Worm (Caenorhabditis elegans) whole organism, young adult: ENCODE measurements around the gene gly-6.
"Not testable (repeated sequence)": the region's sequence is repeated elsewhere in the genome, so short reads cannot be mapped to it uniquely, and the experiment has no call there.

Experiments
- B0035.1 ChIP-seq: sonication (generic microtip); optimal IDR thresholded peaks from 2 replicates; lab custom pipeline; 2016; ENCODE audit warnings: missing genetic modification characterization, mild to moderate bottlenecking, missing compliant biosample characterization, missing genotype, missing genetic modification reagents
- C06A6.2 ChIP-seq: fragments of 200-800 bp; sonication (Bioruptor generic); conservative IDR thresholded peaks from 2 replicates; pipeline ENCODE4 v1.3.6; 2022; ENCODE audit warnings: missing genetic modification characterization, missing compliant biosample characterization
- D2030.7 ChIP-seq: fragments of 200-800 bp; sonication (Bioruptor generic); IDR thresholded peaks from 2 replicates; pipeline ENCODE4 v1.3.6; 2022; ENCODE audit warnings: missing genetic modification reagents, missing genetic modification characterization, missing compliant biosample characterization
- F33H1.4 ChIP-seq: fragments of 200-800 bp; sonication (Bioruptor generic); IDR thresholded peaks from 2 replicates; pipeline ENCODE4 v1.3.6; 2022; ENCODE audit warnings: missing genetic modification reagents, missing genetic modification characterization, missing compliant biosample characterization
- K12H6.12 ChIP-seq: fragments of 200-800 bp; sonication (Bioruptor generic); optimal IDR thresholded peaks from 2 replicates; lab custom pipeline; 2018; ENCODE audit warnings: mild to moderate bottlenecking, missing genetic modification characterization, missing compliant biosample characterization
- Y53G8AR.9 ChIP-seq: fragments of 200-800 bp; sonication (Bioruptor generic); conservative IDR thresholded peaks from 2 replicates; pipeline ENCODE4 v1.3.6; 2022; ENCODE audit warnings: missing genetic modification reagents, missing genetic modification characterization, missing compliant biosample characterization
- Y56A3A.18 ChIP-seq: fragments of 200-800 bp; sonication (Bioruptor generic); IDR thresholded peaks from 2 replicates; pipeline ENCODE4 v1.3.6; 2022; ENCODE audit warnings: missing genetic modification reagents, missing genetic modification characterization, missing compliant biosample characterization
- ZK185.1 ChIP-seq: sonication (generic microtip); optimal IDR thresholded peaks from 2 replicates; lab custom pipeline; 2016; ENCODE audit warnings: mild to moderate bottlenecking, missing genetic modification characterization, missing compliant biosample characterization; ENCODE audit not compliant: poor library complexity, severe bottlenecking
- ama-1 ChIP-seq, 3 experiments: fragments of 150-350 bp in 1 of 3; sonication (generic microtip) in 2 of 3; optimal IDR thresholded peaks; 2 replicates each; lab custom pipeline; 2014 to 2018; ENCODE audit warnings: missing biosample characterization in 2 of 3, missing genetic modification characterization in 2 of 3, missing genetic modification reagents in 2 of 3
- attf-5 ChIP-seq: fragments of 200-800 bp; sonication (Bioruptor generic); optimal IDR thresholded peaks from 2 replicates; lab custom pipeline; 2018; ENCODE audit warnings: mild to moderate bottlenecking, missing genetic modification characterization, missing compliant biosample characterization
- cebp-1 ChIP-seq, 2 experiments: fragments of 200-800 bp in 1 of 2; sonication (Bioruptor generic) in 1 of 2; sonication (generic microtip) in 1 of 2; IDR thresholded peaks in 1 of 2; optimal IDR thresholded peaks in 1 of 2; 2 replicates each; pipeline versions ENCODE4 v1.3.6 to Lab custom; 2017 to 2022; ENCODE audit warnings: missing compliant biosample characterization in 2 of 2, missing genetic modification characterization in 2 of 2, mild to moderate bottlenecking in 1 of 2, missing genetic modification reagents in 1 of 2, moderate library complexity in 1 of 2
- ceh-40 ChIP-seq: fragments of 200-800 bp; sonication (Bioruptor generic); IDR thresholded peaks from 2 replicates; pipeline ENCODE4 v1.3.6; 2022; ENCODE audit warnings: missing genetic modification characterization, missing compliant biosample characterization
- ceh-58 ChIP-seq: fragments of 200-800 bp; sonication (Bioruptor generic); IDR thresholded peaks from 2 replicates; pipeline ENCODE4 v1.3.6; 2022; ENCODE audit warnings: missing genetic modification characterization, missing compliant biosample characterization
- chd-7 ChIP-seq: sonication (generic microtip); optimal IDR thresholded peaks from 2 replicates; lab custom pipeline; 2016; ENCODE audit warnings: mild to moderate bottlenecking, missing genetic modification characterization, moderate library complexity, missing compliant biosample characterization
- dox-1 ChIP-seq: fragments of 200-800 bp; sonication (Bioruptor generic); IDR thresholded peaks from 2 replicates; pipeline ENCODE4 v1.3.6; 2022; ENCODE audit warnings: missing genetic modification reagents, missing genetic modification characterization, missing compliant biosample characterization
- egrh-3 ChIP-seq: fragments of 200-800 bp; sonication (Bioruptor generic); IDR thresholded peaks from 2 replicates; pipeline ENCODE4 v1.3.6; 2022; ENCODE audit warnings: missing genetic modification reagents, missing genetic modification characterization, missing compliant biosample characterization
- ekl-4 ChIP-seq: fragments of 200-800 bp; sonication (Bioruptor generic); IDR thresholded peaks from 2 replicates; pipeline ENCODE4 v1.3.6; 2022; ENCODE audit warnings: missing genetic modification reagents, missing genetic modification characterization, missing compliant biosample characterization
- fkh-3 ChIP-seq: sonication (generic microtip); optimal IDR thresholded peaks from 2 replicates; lab custom pipeline; 2016; ENCODE audit warnings: mild to moderate bottlenecking, missing genetic modification characterization, missing compliant biosample characterization
- gei-17 ChIP-seq: fragments of 200-800 bp; sonication (Bioruptor generic); optimal IDR thresholded peaks from 2 replicates; lab custom pipeline; 2018; ENCODE audit warnings: mild to moderate bottlenecking, missing genetic modification characterization, missing compliant biosample characterization
- hmg-1.2 ChIP-seq: fragments of 200-800 bp; sonication (Bioruptor generic); IDR thresholded peaks from 2 replicates; pipeline ENCODE4 v1.3.6; 2022; ENCODE audit warnings: missing genetic modification reagents, missing genetic modification characterization, missing compliant biosample characterization
- hmg-20 ChIP-seq: fragments of 200-800 bp; sonication (Bioruptor generic); IDR thresholded peaks from 2 replicates; pipeline ENCODE4 v1.3.6; 2022; ENCODE audit warnings: missing genetic modification reagents, missing genetic modification characterization, missing compliant biosample characterization
- let-607 ChIP-seq, 2 experiments: fragments of 200-800 bp in 1 of 2; sonication (Bioruptor generic) in 1 of 2; sonication (generic microtip) in 1 of 2; optimal IDR thresholded peaks; 2 replicates each; lab custom pipeline; 2016 to 2018; ENCODE audit warnings: mild to moderate bottlenecking in 2 of 2, missing compliant biosample characterization in 2 of 2, missing genetic modification characterization in 2 of 2, moderate library complexity in 2 of 2, missing genotype in 1 of 2
- lin-26 ChIP-seq: fragments of 200-800 bp; sonication (Bioruptor generic); IDR thresholded peaks from 2 replicates; pipeline ENCODE4 v1.3.6; 2022; ENCODE audit warnings: missing genetic modification reagents, missing genetic modification characterization, missing compliant biosample characterization
- lin-35 ChIP-seq, 3 experiments: fragments of 150-350 bp in 2 of 3; sonication (generic microtip) in 1 of 3; optimal IDR thresholded peaks; 2 replicates each; lab custom pipeline; 2014 to 2018; ENCODE audit warnings: missing biosample characterization in 3 of 3, missing genetic modification characterization in 3 of 3, missing genetic modification reagents in 3 of 3
- lin-40 ChIP-seq: sonication (generic microtip); optimal IDR thresholded peaks from 2 replicates; lab custom pipeline; 2016; ENCODE audit warnings: missing genetic modification characterization, mild to moderate bottlenecking, missing compliant biosample characterization, missing genotype, missing genetic modification reagents
- madf-6 ChIP-seq: fragments of 200-800 bp; sonication (Bioruptor generic); IDR thresholded peaks from 2 replicates; pipeline ENCODE4 v1.3.6; 2022; ENCODE audit warnings: missing genetic modification reagents, missing genetic modification characterization, missing compliant biosample characterization
- mcd-1 ChIP-seq: fragments of 200-800 bp; sonication (Bioruptor generic); IDR thresholded peaks from 2 replicates; pipeline ENCODE4 v1.3.6; 2022; ENCODE audit warnings: missing genetic modification reagents, missing genetic modification characterization, missing compliant biosample characterization
- nhr-80 ChIP-seq: sonication (generic microtip); optimal IDR thresholded peaks from 2 replicates; lab custom pipeline; 2016; ENCODE audit warnings: missing genetic modification characterization, missing compliant biosample characterization
- pbrm-1 ChIP-seq: fragments of 200-800 bp; sonication (Bioruptor generic); IDR thresholded peaks from 2 replicates; pipeline ENCODE4 v1.3.6; 2022; ENCODE audit warnings: missing genetic modification reagents, missing genetic modification characterization, missing compliant biosample characterization
- rcor-1 ChIP-seq: fragments of 200-800 bp; sonication (Bioruptor generic); IDR thresholded peaks from 2 replicates; pipeline ENCODE4 v1.3.6; 2022; ENCODE audit warnings: missing genetic modification reagents, missing genetic modification characterization, missing compliant biosample characterization
- rec-8 ChIP-seq, 2 experiments: sonication (generic microtip); optimal IDR thresholded peaks; 2 replicates each; lab custom pipeline; 2016; ENCODE audit warnings: mild to moderate bottlenecking in 2 of 2, missing genetic modification characterization in 2 of 2, missing genetic modification reagents in 2 of 2, missing genotype in 2 of 2, missing biosample characterization in 1 of 2, missing compliant biosample characterization in 1 of 2, moderate library complexity in 1 of 2
- repo-1 ChIP-seq: sonication (generic microtip); optimal IDR thresholded peaks from 2 replicates; lab custom pipeline; 2017; ENCODE audit warnings: mild to moderate bottlenecking, missing genetic modification characterization, missing compliant biosample characterization
- rpc-1 ChIP-seq, 2 experiments: fragments of 150-350 bp in 1 of 2; sonication (generic microtip) in 1 of 2; optimal IDR thresholded peaks; 2 replicates each; lab custom pipeline; 2014 to 2018; ENCODE audit warnings: missing biosample characterization in 1 of 2, missing genetic modification characterization in 1 of 2, missing genetic modification reagents in 1 of 2, missing genotype in 1 of 2
- snpc-4 ChIP-seq, 5 experiments: fragments of 150-350 bp in 1 of 5; sonication (generic microtip) in 4 of 5; optimal IDR thresholded peaks; 2 replicates each; lab custom pipeline; 2014 to 2018; ENCODE audit warnings: missing genetic modification characterization in 5 of 5, missing biosample characterization in 3 of 5, antibody characterized with exemption in 2 of 5, mild to moderate bottlenecking in 2 of 5, missing compliant biosample characterization in 2 of 5, missing genotype in 2 of 5, moderate library complexity in 2 of 5, missing genetic modification reagents in 1 of 5
- somi-1 ChIP-seq: fragments of 200-800 bp; sonication (Bioruptor generic); optimal IDR thresholded peaks from 2 replicates; lab custom pipeline; 2018; ENCODE audit warnings: mild to moderate bottlenecking, missing genetic modification characterization, missing compliant biosample characterization
- tbp1 ChIP-seq: fragments of 200-800 bp; sonication (Bioruptor generic); optimal IDR thresholded peaks from 2 replicates; lab custom pipeline; 2018; ENCODE audit warnings: mild to moderate bottlenecking, missing genetic modification characterization, missing compliant biosample characterization
- zfh-2 ChIP-seq: fragments of 200-800 bp; sonication (Bioruptor generic); conservative IDR thresholded peaks from 2 replicates; pipeline ENCODE4 v1.3.6; 2022; ENCODE audit warnings: missing genetic modification reagents, missing genetic modification characterization, missing compliant biosample characterization
- zim-3 ChIP-seq: sonication (generic microtip); optimal IDR thresholded peaks from 2 replicates; lab custom pipeline; 2017; ENCODE audit warnings: mild to moderate bottlenecking, missing genetic modification characterization, moderate library complexity, missing compliant biosample characterization
- ztf-18 ChIP-seq: sonication (generic microtip); optimal IDR thresholded peaks from 2 replicates; lab custom pipeline; 2016; ENCODE audit warnings: missing genotype, mild to moderate bottlenecking, missing genetic modification characterization, missing compliant biosample characterization
- ztf-26 ChIP-seq: sonication (generic microtip); optimal IDR thresholded peaks from 2 replicates; lab custom pipeline; 2017; ENCODE audit warnings: missing genetic modification characterization, missing compliant biosample characterization
- ztf-28 ChIP-seq: fragments of 200-800 bp; sonication (Bioruptor generic); IDR thresholded peaks from 2 replicates; pipeline ENCODE4 v1.3.6; 2022; ENCODE audit warnings: missing genetic modification reagents, missing genetic modification characterization, missing compliant biosample characterization
- ztf-3 ChIP-seq: fragments of 200-800 bp; sonication (Bioruptor generic); optimal IDR thresholded peaks from 2 replicates; lab custom pipeline; 2018; ENCODE audit warnings: mild to moderate bottlenecking, missing genetic modification characterization, missing compliant biosample characterization

The gly-6 gene

DNA sequence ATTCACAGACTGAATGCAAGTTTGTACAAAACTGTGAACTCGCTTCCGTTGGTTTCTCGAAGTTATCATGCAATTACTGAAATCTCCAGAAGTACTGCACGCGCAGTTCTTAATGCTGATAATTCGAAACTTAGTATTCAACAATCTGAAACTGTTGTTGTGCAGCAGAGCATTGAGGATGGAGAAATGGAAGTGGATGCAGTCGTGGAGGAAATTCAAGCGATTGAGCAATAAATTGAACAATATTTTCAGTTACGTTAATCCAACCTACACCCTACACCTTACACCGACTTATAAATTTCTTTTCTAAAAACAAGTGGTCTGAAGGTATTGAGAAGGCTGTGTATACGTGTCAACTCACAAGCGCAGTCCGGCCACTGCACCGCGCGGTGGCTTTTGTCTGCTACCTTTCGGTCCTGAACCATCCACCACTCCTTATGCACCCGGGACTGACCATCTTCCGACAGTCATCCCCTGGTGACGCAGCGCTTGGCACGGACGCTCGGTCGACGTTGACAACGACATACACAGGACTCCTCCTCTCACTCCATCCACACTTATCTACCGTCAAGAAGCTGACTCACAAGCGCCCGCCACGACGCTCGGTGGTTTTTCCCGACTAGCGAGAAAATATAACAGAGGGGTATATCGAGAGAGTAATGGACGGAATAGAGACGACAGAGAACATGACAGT is 47.7 kb upstream of the gly-6 start (continued):
- TF ChIP-seq Y56A3A.18 (peak; percentile 59), rpc-1 (optimal IDR thresholded peaks at IDR 0.05; lab: Kevin White, UChicago) (peak; percentile 63), rpc-1 (tag; optimal IDR thresholded peaks at IDR 0.05; lab: Kevin White, UChicago) (peak; percentile 63), K12H6.12 (tag; lab: Kevin White, UChicago) (peak; percentile 88), nhr-80 (tag; lab: Kevin White, UChicago) (peak; percentile 86), fkh-3 (tag; lab: Kevin White, UChicago) (peak; percentile 63), D2030.7 (GFP tag; lab: Robert Waterston, UW) (peak; percentile 73; the same call in 1 of the 2 replicates), gei-17 (GFP tag; lab: Kevin White, UChicago) (peak; percentile 38), C06A6.2 (peak; percentile 27; the same call in 1 of the 2 replicates), rcor-1 (GFP tag; lab: Robert Waterston, UW) (peak; percentile 57), somi-1 (peak; percentile 1), attf-5 (GFP tag; lab: Kevin White, UChicago) (peak; percentile 10), ekl-4 (GFP tag; lab: Robert Waterston, UW) (peak; percentile 52), ztf-28 (GFP tag; lab: Robert Waterston, UW) (0 out of 2 replicates have a peak, but pooled peaks have one; percentile 39), ceh-58 (GFP tag; lab: Robert Waterston, UW) (0 out of 2 replicates have a peak, but pooled peaks have one; percentile 2), zfh-2 (GFP tag; lab: Robert Waterston, UW) (peak; percentile 88), ztf-18 (tag; lab: Kevin White, UChicago) (peak; percentile 66), ztf-26 (tag; lab: Kevin White, UChicago) (peak; percentile 60), lin-40 (tag; lab: Kevin White, UChicago) (peak; percentile 82), ceh-40 (GFP tag; lab: Robert Waterston, UW) (0 out of 2 replicates have a peak, but pooled peaks have one; percentile 33), ama-1 (GFP tag; optimal IDR thresholded peaks at IDR 0.05; lab: Kevin White, UChicago) (peak in 1 of 2 experiments; percentile 25), cebp-1 (tag; optimal IDR thresholded peaks at IDR 0.05; lab: Kevin White, UChicago) (peak; percentile 54), Y53G8AR.9 (GFP tag; lab: Robert Waterston, UW) (0 out of 2 replicates have a peak, but pooled peaks have one; percentile 24), let-607 (tag; optimal IDR thresholded peaks at IDR 0.05; lab: Kevin White, UChicago) (peak; percentile 34 to 51), chd-7 (tag; lab: Kevin White, UChicago) (peak; percentile 59), zim-3 (tag; lab: Kevin White, UChicago) (peak; percentile 49), hmg-1.2 (GFP tag; lab: Robert Waterston, UW) (peak; percentile 76), egrh-3 (peak; percentile 80), hmg-20 (GFP tag; lab: Robert Waterston, UW) (peak; percentile 60), snpc-4 (tag; optimal IDR thresholded peaks at IDR 0.05; lab: Kevin White, UChicago) (peak in 3 of 4 experiments; percentile 2 to 66 (median 65)), repo-1 (tag; lab: Kevin White, UChicago) (peak; percentile 28), pbrm-1 (GFP tag; lab: Robert Waterston, UW) (peak; percentile 56), lin-35 (GFP tag; optimal IDR thresholded peaks at IDR 0.05; lab: Kevin White, UChicago) (peak in 1 of 3 experiments; percentile 59), dox-1 (peak; percentile 94), lin-26 (GFP tag; lab: Robert Waterston, UW) (peak; percentile 72), F33H1.4 (peak; percentile 47), rec-8 (tag; optimal IDR thresholded peaks at IDR 0.05; lab: Kevin White, UChicago) (peak in 1 of 2 experiments; percentile 8), B0035.1 (tag; lab: Kevin White, UChicago) (peak; percentile 47), mcd-1 (peak; percentile 68), ztf-3 (GFP tag; lab: Kevin White, UChicago) (peak; percentile 42), ZK185.1 (tag; lab: Kevin White, UChicago) (peak; percentile 78), tbp1 (GFP tag; lab: Kevin White, UChicago) (peak; percentile 77), madf-6 (GFP tag; lab: Robert Waterston, UW) (peak; percentile 28)
- not testable (repeated sequence) for TF ChIP-seq ama-1 (optimal IDR thresholded peaks at IDR 0.05; lab: Kevin White, UChicago); cebp-1 (GFP tag; IDR thresholded peaks at IDR 0.05; lab: Robert Waterston, UW); snpc-4 (GFP tag; optimal IDR thresholded peaks at IDR 0.05; lab: Kevin White, UChicago)
